Worm (Caenorhabditis elegans) whole organism, L1 larva: ENCODE data around the gene clc-28.

Experiments used
- F16B12.6 ChIP-seq: fragments of 150-350 bp; optimal IDR thresholded peaks from 2 replicates; lab custom pipeline; 2014; ENCODE audit warnings: missing biosample characterization, missing genetic modification characterization
- Y116A8C.19 ChIP-seq: sonication (generic microtip); optimal IDR thresholded peaks from 2 replicates; lab custom pipeline; 2016; ENCODE audit warnings: missing compliant biosample characterization, missing genetic modification characterization, borderline replicate concordance
- alr-1 ChIP-seq: fragments of 200-800 bp; sonication (Bioruptor generic); optimal IDR thresholded peaks from 2 replicates; lab custom pipeline; 2018; ENCODE audit warnings: borderline replicate concordance, mild to moderate bottlenecking, missing genetic modification characterization, missing compliant biosample characterization
- aly-2 ChIP-seq: fragments of 150-350 bp; optimal IDR thresholded peaks from 2 replicates; lab custom pipeline; 2014; ENCODE audit warnings: missing biosample characterization, missing genetic modification characterization
- blmp-1 ChIP-seq: fragments of 150-350 bp; optimal IDR thresholded peaks from 2 replicates; lab custom pipeline; 2014; ENCODE audit warnings: missing biosample characterization, missing genetic modification characterization
- ceh-8 ChIP-seq: fragments of 200-800 bp; sonication (Bioruptor generic); optimal IDR thresholded peaks from 2 replicates; lab custom pipeline; 2018; ENCODE audit warnings: mild to moderate bottlenecking, missing genetic modification characterization, moderate library complexity, missing compliant biosample characterization
- dsc-1 ChIP-seq: sonication (generic microtip); optimal IDR thresholded peaks from 2 replicates; lab custom pipeline; 2016; ENCODE audit warnings: mild to moderate bottlenecking, missing genetic modification characterization, missing compliant biosample characterization
- efl-1 ChIP-seq, 4 experiments: fragments of 150-350 bp; optimal IDR thresholded peaks in 3 of 4; peaks in 1 of 4; 1 replicate in 1 of 4; 2 replicates in 3 of 4; lab custom pipeline; 2014; ENCODE audit warnings: missing biosample characterization in 2 of 4, missing genetic modification characterization in 2 of 4, missing genetic modification reagents in 2 of 4
- egl-13 ChIP-seq: sonication (generic microtip); optimal IDR thresholded peaks from 2 replicates; lab custom pipeline; 2016; ENCODE audit warnings: missing genotype, missing genetic modification reagents, missing genetic modification characterization, missing compliant biosample characterization
- egl-27 ChIP-seq, 2 experiments: fragments of 150-350 bp in 1 of 2; sonication (generic microtip); optimal IDR thresholded peaks; 3 replicates each; lab custom pipeline; 2017 to 2018; ENCODE audit warnings: missing biosample characterization in 2 of 2, missing genetic modification characterization in 2 of 2, missing genetic modification reagents in 2 of 2
- elt-2 ChIP-seq: sonication (generic microtip); optimal IDR thresholded peaks from 2 replicates; lab custom pipeline; 2016; ENCODE audit warnings: missing genetic modification characterization, mild to moderate bottlenecking, inconsistent platforms, missing compliant biosample characterization, missing genetic modification reagents
- elt-3 ChIP-seq, 6 experiments: fragments of 150-350 bp in 1 of 6; sonication (generic microtip); optimal IDR thresholded peaks; 2 replicates each; lab custom pipeline; 2017 to 2018; ENCODE audit warnings: missing biosample characterization in 6 of 6, missing genetic modification characterization in 6 of 6, inconsistent platforms in 1 of 6
- ets-5 ChIP-seq: fragments of 200-800 bp; sonication (Bioruptor generic); IDR thresholded peaks from 2 replicates; pipeline ENCODE4 v1.3.6; 2022; ENCODE audit warnings: missing genetic modification characterization, missing compliant biosample characterization
- fkh-8 ChIP-seq: sonication (generic microtip); optimal IDR thresholded peaks from 2 replicates; lab custom pipeline; 2016; ENCODE audit warnings: mild to moderate bottlenecking, missing genetic modification characterization, missing compliant biosample characterization
- fos-1 ChIP-seq: fragments of 150-350 bp; optimal IDR thresholded peaks from 2 replicates; lab custom pipeline; 2014; ENCODE audit warnings: missing biosample characterization, missing genetic modification characterization
- hlh-4 ChIP-seq: sonication (generic microtip); optimal IDR thresholded peaks from 2 replicates; lab custom pipeline; 2016; ENCODE audit warnings: mild to moderate bottlenecking, missing genetic modification characterization, missing compliant biosample characterization
- irx-1 ChIP-seq: sonication (generic microtip); optimal IDR thresholded peaks from 2 replicates; lab custom pipeline; 2016; ENCODE audit warnings: missing genetic modification characterization, missing compliant biosample characterization
- isw-1 ChIP-seq: fragments of 200-800 bp; sonication (Bioruptor generic); IDR thresholded peaks from 2 replicates; pipeline ENCODE4 v1.3.6; 2022; ENCODE audit warnings: missing genetic modification characterization, missing compliant biosample characterization
- jun-1 ChIP-seq: fragments of 150-350 bp; optimal IDR thresholded peaks from 2 replicates; lab custom pipeline; 2014; ENCODE audit warnings: missing biosample characterization, missing genetic modification reagents, missing genetic modification characterization
- lin-14 ChIP-seq: fragments of 200-800 bp; sonication (Bioruptor generic); optimal IDR thresholded peaks from 2 replicates; lab custom pipeline; 2018; ENCODE audit warnings: mild to moderate bottlenecking, missing genetic modification characterization, moderate library complexity, missing compliant biosample characterization
- lin-35 ChIP-seq, 2 experiments: fragments of 150-350 bp; optimal IDR thresholded peaks; 2 replicates each; lab custom pipeline; 2014; ENCODE audit warnings: missing biosample characterization in 2 of 2, missing genetic modification characterization in 2 of 2, missing genetic modification reagents in 2 of 2
- lin-39 ChIP-seq: fragments of 150-350 bp; optimal IDR thresholded peaks from 2 replicates; lab custom pipeline; 2014; ENCODE audit warnings: missing biosample characterization, missing genetic modification reagents, missing genetic modification characterization
- lsy-2 ChIP-seq, 2 experiments: fragments of 150-350 bp; optimal IDR thresholded peaks; 2 replicates each; lab custom pipeline; 2014; ENCODE audit warnings: missing biosample characterization in 2 of 2, missing genetic modification characterization in 2 of 2
- mep-1 ChIP-seq: fragments of 150-350 bp; optimal IDR thresholded peaks from 2 replicates; lab custom pipeline; 2014; ENCODE audit warnings: missing biosample characterization, missing genetic modification characterization
- nhr-12 ChIP-seq: sonication (generic microtip); optimal IDR thresholded peaks from 2 replicates; lab custom pipeline; 2017; ENCODE audit warnings: missing biosample characterization, missing genetic modification characterization
- nhr-28 ChIP-seq: fragments of 150-350 bp; optimal IDR thresholded peaks from 2 replicates; lab custom pipeline; 2014; ENCODE audit warnings: missing biosample characterization, missing genetic modification characterization
- nhr-71 ChIP-seq: sonication (generic microtip); optimal IDR thresholded peaks from 2 replicates; lab custom pipeline; 2016; ENCODE audit warnings: mild to moderate bottlenecking, missing genetic modification characterization, moderate library complexity, missing compliant biosample characterization
- nhr-85 ChIP-seq: sonication (generic microtip); peaks from one replicate; lab custom pipeline; 2016; ENCODE audit warnings: missing genetic modification characterization, inconsistent platforms, missing compliant biosample characterization
- pqm-1 ChIP-seq: sonication (generic microtip); optimal IDR thresholded peaks from 3 replicates; lab custom pipeline; 2017; ENCODE audit warnings: missing biosample characterization, missing genetic modification characterization
- snpc-4 ChIP-seq: fragments of 150-350 bp; optimal IDR thresholded peaks from 2 replicates; lab custom pipeline; 2014; ENCODE audit warnings: missing biosample characterization, missing genetic modification characterization
- tlp-1 ChIP-seq: fragments of 150-350 bp; optimal IDR thresholded peaks from 2 replicates; lab custom pipeline; 2014; ENCODE audit warnings: missing biosample characterization, missing genetic modification characterization
- unc-130 ChIP-seq: fragments of 150-350 bp; optimal IDR thresholded peaks from 2 replicates; lab custom pipeline; 2017; ENCODE audit warnings: missing biosample characterization, missing genetic modification characterization, inconsistent platforms
- unc-86 ChIP-seq: sonication (generic microtip); optimal IDR thresholded peaks from 2 replicates; lab custom pipeline; 2016; ENCODE audit warnings: missing genetic modification characterization, missing compliant biosample characterization
- unc-98 ChIP-seq: fragments of 200-800 bp; sonication (Bioruptor generic); IDR thresholded peaks from 2 replicates; pipeline ENCODE4 v1.3.6; 2022; ENCODE audit warnings: missing genetic modification characterization, missing compliant biosample characterization
- zip-4 ChIP-seq: fragments of 200-800 bp; sonication (Bioruptor generic); optimal IDR thresholded peaks from 2 replicates; lab custom pipeline; 2018; ENCODE audit warnings: mild to moderate bottlenecking, missing genetic modification characterization, moderate library complexity, missing compliant biosample characterization

The clc-28 gene

ce11 chrIII:8299078-8299587 is 40.1 kb downstream of the clc-28 start:
- TF ChIP-seq dsc-1 (tag; lab: Kevin White, UChicago) (peak; percentile 36), egl-13 (tag; lab: Kevin White, UChicago) (no peak)

- TF ChIP-seq nhr-85 (tag; lab: Kevin White, UChicago), result no peak
- no peak for TF ChIP-seq nhr-28 (tag; lab: Kevin White, UChicago)
- no peak for TF ChIP-seq Y116A8C.19 (tag; lab: Kevin White, UChicago)
- TF ChIP-seq elt-2, result peak; percentile 8
- TF ChIP-seq aly-2 (tag; lab: Kevin White, UChicago), result no peak
- no peak for TF ChIP-seq blmp-1 (tag; lab: Kevin White, UChicago)
These were observed 40.9 kb downstream of the clc-28 start for ce11 chrIII:8298216-8298920.

- TF ChIP-seq unc-86 (no peak), blmp-1 (tag; lab: Kevin White, UChicago) (peak; percentile 84), unc-130 (tag; lab: Kevin White, UChicago) (no peak)
- TF ChIP-seq, all 84 proteins: peak for 1
These were observed 46.0 kb downstream of the clc-28 start for ce11 chrIII:8293260-8293659.

ce11 chrIII:8291268-8292032 is 47.8 kb downstream of the clc-28 start:
- TF ChIP-seq efl-1 (optimal IDR thresholded peaks at IDR 0.05; lab: Kevin White, UChicago) (no peak), efl-1 (GFP tag; optimal IDR thresholded peaks at IDR 0.05 in 1 of 2; lab: Kevin White, UChicago) (peak in 1 of 2 experiments; percentile 41), nhr-12 (tag; lab: Kevin White, UChicago) (no peak), F16B12.6 (tag; lab: Kevin White, UChicago) (no peak), irx-1 (tag; lab: Kevin White, UChicago) (no peak), ceh-8 (GFP tag; lab: Kevin White, UChicago) (no peak), elt-3 (tag; optimal IDR thresholded peaks at IDR 0.05; lab: Kevin White, UChicago) (peak in 1 of 6 experiments; percentile 33), jun-1 (peak; percentile 23), unc-86 (no peak), mep-1 (tag; lab: Kevin White, UChicago) (peak; percentile 23), hlh-4 (tag; lab: Kevin White, UChicago) (no peak), lin-39 (tag; lab: Kevin White, UChicago) (no peak), dsc-1 (tag; lab: Kevin White, UChicago) (no peak), blmp-1 (tag; lab: Kevin White, UChicago) (peak; percentile 84), unc-98 (GFP tag; lab: Robert Waterston, UW) (no peak), lsy-2 (tag; optimal IDR thresholded peaks at IDR 0.05; lab: Kevin White, UChicago) (peak in 1 of 2 experiments; percentile 7), ets-5 (no peak), pqm-1 (peak; percentile 83), zip-4 (GFP tag; lab: Kevin White, UChicago) (no peak), elt-2 (peak; percentile 85), lin-14 (GFP tag; lab: Kevin White, UChicago) (peak; percentile 12), snpc-4 (tag; lab: Kevin White, UChicago) (no peak), lin-35 (GFP tag; optimal IDR thresholded peaks at IDR 0.05; lab: Kevin White, UChicago) (peak in 1 of 2 experiments; percentile 29), egl-27 (tag; optimal IDR thresholded peaks at IDR 0.05; lab: Kevin White, UChicago) (no peak), isw-1 (GFP tag; lab: Robert Waterston, UW) (no peak), alr-1 (tag; lab: Kevin White, UChicago) (no peak), nhr-71 (tag; lab: Kevin White, UChicago) (no peak), fos-1 (tag; lab: Kevin White, UChicago) (no peak), tlp-1 (peak; percentile 65), fkh-8 (tag; lab: Kevin White, UChicago) (no peak)
